Fruit fly (Drosophila melanogaster) whole organism, embryonic: ENCODE results near the gene CG10311.

Experiments
- CG10321 ChIP-seq: fragments of 200-800 bp; sonication (Bioruptor generic); IDR thresholded peaks from 2 replicates; pipeline ENCODE4 v1.3.6; 2022; ENCODE audit warnings: missing biosample characterization, missing genetic modification characterization
- CG13296 ChIP-seq: fragments of 200-800 bp; sonication (Bioruptor generic); optimal IDR thresholded peaks from 3 replicates; lab custom pipeline; 2018; ENCODE audit warnings: missing biosample characterization, mild to moderate bottlenecking, missing genetic modification characterization
- CG13894 ChIP-seq: fragments of 200-800 bp; sonication (Bioruptor generic); optimal IDR thresholded peaks from 3 replicates; lab custom pipeline; 2018; ENCODE audit warnings: missing biosample characterization, mild to moderate bottlenecking, missing genetic modification characterization, moderate library complexity
- CG14667 ChIP-seq: fragments of 200-800 bp; sonication (Bioruptor generic); IDR thresholded peaks from 2 replicates; pipeline ENCODE4 v1.3.6; 2022; ENCODE audit warnings: missing biosample characterization, missing genetic modification characterization
- CG16815 ChIP-seq: fragments of 200-800 bp; sonication (Bioruptor generic); optimal IDR thresholded peaks from 3 replicates; lab custom pipeline; 2017; ENCODE audit warnings: missing biosample characterization, mild to moderate bottlenecking, missing genetic modification characterization
- CG17361 ChIP-seq: fragments of 200-800 bp; sonication (Bioruptor generic); IDR thresholded peaks from 3 replicates; pipeline ENCODE4 v1.3.6; 2022; ENCODE audit warnings: missing biosample characterization, missing genetic modification characterization
- CG2199 ChIP-seq: fragments of 200-800 bp; sonication (Bioruptor generic); IDR thresholded peaks from 3 replicates; pipeline ENCODE4 v1.3.6; 2022; ENCODE audit warnings: missing biosample characterization, missing genetic modification characterization
- CG31224 ChIP-seq: fragments of 200-800 bp; sonication (Bioruptor generic); IDR thresholded peaks from 2 replicates; pipeline ENCODE4 v1.3.6; 2022; ENCODE audit warnings: missing biosample characterization, missing genetic modification characterization
- CG33213 ChIP-seq: fragments of 200-800 bp; sonication (Bioruptor generic); optimal IDR thresholded peaks from 3 replicates; lab custom pipeline; 2016; ENCODE audit warnings: missing biosample characterization, missing genetic modification characterization
- CG34224 ChIP-seq: fragments of 200-800 bp; sonication (Bioruptor generic); IDR thresholded peaks from 3 replicates; pipeline ENCODE4 v1.3.6; 2022; ENCODE audit warnings: missing biosample characterization, missing genetic modification characterization; ENCODE audit not compliant: partially characterized antibody
- CG3995 ChIP-seq: fragments of 200-800 bp; sonication (Bioruptor generic); optimal IDR thresholded peaks from 3 replicates; lab custom pipeline; 2016; ENCODE audit warnings: missing biosample characterization, missing genetic modification characterization
- CG4854 ChIP-seq: fragments of 200-800 bp; sonication (Bioruptor generic); optimal IDR thresholded peaks from 2 replicates; lab custom pipeline; 2016; ENCODE audit warnings: missing biosample characterization, missing genetic modification characterization, inconsistent platforms
- CG7372 ChIP-seq: fragments of 200-800 bp; sonication (Bioruptor generic); IDR thresholded peaks from 2 replicates; pipeline ENCODE4 v1.3.6; 2022; ENCODE audit warnings: missing biosample characterization, missing genetic modification characterization
- CG8359 ChIP-seq: fragments of 200-800 bp; sonication (Bioruptor generic); optimal IDR thresholded peaks from 2 replicates; lab custom pipeline; 2017; ENCODE audit warnings: missing biosample characterization, mild to moderate bottlenecking, missing genetic modification characterization, borderline replicate concordance
- Dp ChIP-seq: fragments of 200-800 bp; sonication (Bioruptor generic); optimal IDR thresholded peaks from 2 replicates; lab custom pipeline; 2018; ENCODE audit warnings: missing biosample characterization, mild to moderate bottlenecking, missing genetic modification characterization, moderate library complexity
- Drgx ChIP-seq: fragments of 200-800 bp; sonication (Bioruptor generic); IDR thresholded peaks from 2 replicates; pipeline ENCODE4 v1.3.6; 2022; ENCODE audit warnings: missing biosample characterization, missing genetic modification characterization
- Ets65A ChIP-seq: fragments of 200-800 bp; sonication (Bioruptor generic); peaks from one replicate; lab custom pipeline; 2016; ENCODE audit warnings: missing biosample characterization, missing genetic modification characterization
- Fer3 ChIP-seq: fragments of 200-800 bp; sonication (Bioruptor generic); optimal IDR thresholded peaks from 2 replicates; lab custom pipeline; 2018; ENCODE audit warnings: missing biosample characterization, mild to moderate bottlenecking, missing genetic modification characterization, moderate library complexity
- GATAe ChIP-seq: fragments of 200-800 bp; sonication (Bioruptor generic); conservative IDR thresholded peaks from 2 replicates; pipeline ENCODE4 v1.3.6; 2022; ENCODE audit warnings: missing biosample characterization, missing genetic modification characterization
- Hr51 ChIP-seq, 2 experiments: fragments of 200-800 bp; sonication (Bioruptor generic); optimal IDR thresholded peaks; 2 replicates in 1 of 2; 3 replicates in 1 of 2; lab custom pipeline; 2016 to 2018; ENCODE audit warnings: missing biosample characterization in 2 of 2, missing genetic modification characterization in 2 of 2, mild to moderate bottlenecking in 1 of 2, moderate library complexity in 1 of 2
- Hr78 ChIP-seq, 2 experiments: fragments of 200-800 bp in 1 of 2; fragments of >200 bp in 1 of 2; sonication (Bioruptor generic) in 1 of 2; optimal IDR thresholded peaks; 2 replicates each; lab custom pipeline; 2017 to 2019; ENCODE audit warnings: missing biosample characterization in 2 of 2, missing genetic modification characterization in 2 of 2, mild to moderate bottlenecking in 1 of 2, moderate library complexity in 1 of 2
- Oli ChIP-seq: fragments of 200-800 bp; sonication (Bioruptor generic); optimal IDR thresholded peaks from 2 replicates; lab custom pipeline; 2018; ENCODE audit warnings: missing biosample characterization, mild to moderate bottlenecking, missing genetic modification characterization, moderate library complexity
- Ptx1 ChIP-seq: fragments of 200-800 bp; sonication (Bioruptor generic); IDR thresholded peaks from 2 replicates; pipeline ENCODE4 v1.3.6; 2022; ENCODE audit warnings: missing biosample characterization, missing genetic modification characterization
- TFAM ChIP-seq: fragments of 200-800 bp; sonication (Bioruptor generic); optimal IDR thresholded peaks from 2 replicates; lab custom pipeline; 2017; ENCODE audit warnings: missing biosample characterization, missing genetic modification characterization, inconsistent platforms
- Tbp ChIP-seq: fragments of >200 bp; optimal IDR thresholded peaks from 2 replicates; lab custom pipeline; 2018; ENCODE audit warnings: missing biosample characterization, missing genetic modification characterization
- az2 ChIP-seq: fragments of 200-800 bp; sonication (Bioruptor generic); optimal IDR thresholded peaks from 3 replicates; lab custom pipeline; 2016; ENCODE audit warnings: missing biosample characterization, missing genetic modification characterization
- bsh ChIP-seq, 2 experiments: fragments of 200-800 bp; sonication (Bioruptor generic); optimal IDR thresholded peaks; 2 replicates each; lab custom pipeline; 2017 to 2018; ENCODE audit warnings: mild to moderate bottlenecking in 2 of 2, missing biosample characterization in 2 of 2, missing genetic modification characterization in 2 of 2, moderate library complexity in 1 of 2
- cas ChIP-seq: fragments of 200-800 bp; sonication (Bioruptor generic); IDR thresholded peaks from 2 replicates; pipeline ENCODE4 v1.3.6; 2022; ENCODE audit warnings: missing biosample characterization, missing genetic modification characterization
- caup ChIP-seq: fragments of 200-800 bp; sonication (Bioruptor generic); optimal IDR thresholded peaks from 3 replicates; lab custom pipeline; 2017; ENCODE audit warnings: missing biosample characterization, mild to moderate bottlenecking, missing genetic modification characterization, moderate library complexity; ENCODE audit not compliant: severe bottlenecking
- chif ChIP-seq, 2 experiments: fragments of 200-800 bp; sonication (Bioruptor generic); optimal IDR thresholded peaks; 3 replicates each; lab custom pipeline; 2016; ENCODE audit warnings: missing biosample characterization in 2 of 2, missing genetic modification characterization in 2 of 2
- dm ChIP-seq: fragments of 200-800 bp; sonication (Bioruptor generic); optimal IDR thresholded peaks from 3 replicates; lab custom pipeline; 2016; ENCODE audit warnings: missing biosample characterization, missing genetic modification characterization
- fd96Cb ChIP-seq: fragments of 200-800 bp; sonication (Bioruptor generic); optimal IDR thresholded peaks from 2 replicates; lab custom pipeline; 2018; ENCODE audit warnings: missing biosample characterization, mild to moderate bottlenecking, missing genetic modification characterization, moderate library complexity
- gem ChIP-seq: fragments of 200-800 bp; sonication (Bioruptor generic); optimal IDR thresholded peaks from 2 replicates; lab custom pipeline; 2019; ENCODE audit warnings: missing biosample characterization, mild to moderate bottlenecking, missing genetic modification characterization, moderate library complexity
- grn ChIP-seq: fragments of 200-800 bp; sonication (Bioruptor generic); optimal IDR thresholded peaks from 3 replicates; lab custom pipeline; 2017; ENCODE audit warnings: missing biosample characterization, missing genetic modification characterization
- ind ChIP-seq: fragments of 200-800 bp; sonication (Bioruptor generic); optimal IDR thresholded peaks from 3 replicates; lab custom pipeline; 2016; ENCODE audit warnings: missing biosample characterization, missing genetic modification characterization
- jing ChIP-seq: fragments of 200-800 bp; sonication (Bioruptor generic); optimal IDR thresholded peaks from 2 replicates; lab custom pipeline; 2018; ENCODE audit warnings: missing biosample characterization, mild to moderate bottlenecking, missing genetic modification characterization
- lilli ChIP-seq: fragments of 200-800 bp; sonication (Bioruptor generic); optimal IDR thresholded peaks from 3 replicates; lab custom pipeline; 2016; ENCODE audit warnings: missing biosample characterization, missing genetic modification characterization
- lmd ChIP-seq: fragments of 200-800 bp; sonication (Bioruptor generic); IDR thresholded peaks from 2 replicates; pipeline ENCODE4 v1.3.6; 2022; ENCODE audit warnings: missing biosample characterization, missing genetic modification characterization
- mld ChIP-seq: fragments of 200-800 bp; sonication (Bioruptor generic); IDR thresholded peaks from 3 replicates; pipeline ENCODE4 v1.3.6; 2022; ENCODE audit warnings: missing biosample characterization, missing genetic modification characterization; ENCODE audit not compliant: partially characterized antibody
- nmo ChIP-seq: fragments of 200-800 bp; sonication (Bioruptor generic); optimal IDR thresholded peaks from 2 replicates; lab custom pipeline; 2018; ENCODE audit warnings: missing biosample characterization, mild to moderate bottlenecking, missing genetic modification characterization, moderate library complexity
- pho ChIP-seq: fragments of 200-800 bp; sonication (Bioruptor generic); optimal IDR thresholded peaks from 2 replicates; lab custom pipeline; 2016; ENCODE audit warnings: missing biosample characterization, missing genetic modification characterization
- pros ChIP-seq: fragments of 200-800 bp; sonication (Bioruptor generic); optimal IDR thresholded peaks from 3 replicates; lab custom pipeline; 2019; ENCODE audit warnings: missing biosample characterization, mild to moderate bottlenecking, missing genetic modification characterization, moderate library complexity
- psq ChIP-seq: fragments of 200-800 bp; sonication (Bioruptor generic); optimal IDR thresholded peaks from 2 replicates; lab custom pipeline; 2017; ENCODE audit warnings: missing biosample characterization, missing genetic modification characterization
- pzg ChIP-seq: fragments of 200-800 bp; sonication (Bioruptor generic); optimal IDR thresholded peaks from 3 replicates; lab custom pipeline; 2018; ENCODE audit warnings: missing biosample characterization, mild to moderate bottlenecking, missing genetic modification characterization, moderate library complexity
- scrt ChIP-seq: fragments of 200-800 bp; sonication (Bioruptor generic); optimal IDR thresholded peaks from 2 replicates; lab custom pipeline; 2018; ENCODE audit warnings: missing biosample characterization, mild to moderate bottlenecking, missing genetic modification characterization, moderate library complexity
- sd ChIP-seq: fragments of 200-800 bp; sonication (Bioruptor generic); optimal IDR thresholded peaks from 3 replicates; lab custom pipeline; 2018; ENCODE audit warnings: missing biosample characterization, mild to moderate bottlenecking, missing genetic modification characterization, moderate library complexity
- ssp ChIP-seq: fragments of 200-800 bp; sonication (Bioruptor generic); IDR thresholded peaks from 2 replicates; pipeline ENCODE4 v1.3.6; 2022; ENCODE audit warnings: missing biosample characterization, missing genetic modification characterization
- usp ChIP-seq: fragments of >200 bp; optimal IDR thresholded peaks from 2 replicates; lab custom pipeline; 2017; ENCODE audit warnings: missing biosample characterization, missing genetic modification characterization
- vvl ChIP-seq: fragments of 200-800 bp; sonication (Bioruptor generic); IDR thresholded peaks from 2 replicates; pipeline ENCODE4 v1.3.6; 2022; ENCODE audit warnings: missing biosample characterization, missing genetic modification characterization
- wor ChIP-seq: fragments of 200-800 bp; sonication (Bioruptor generic); IDR thresholded peaks from 2 replicates; pipeline ENCODE4 v1.3.6; 2022; ENCODE audit warnings: missing biosample characterization, missing genetic modification characterization
- z ChIP-seq: fragments of 200-800 bp; sonication (Bioruptor generic); IDR thresholded peaks from 3 replicates; pipeline ENCODE4 v1.3.6; 2022; ENCODE audit warnings: missing biosample characterization, missing genetic modification characterization

The CG10311 gene

DNA sequence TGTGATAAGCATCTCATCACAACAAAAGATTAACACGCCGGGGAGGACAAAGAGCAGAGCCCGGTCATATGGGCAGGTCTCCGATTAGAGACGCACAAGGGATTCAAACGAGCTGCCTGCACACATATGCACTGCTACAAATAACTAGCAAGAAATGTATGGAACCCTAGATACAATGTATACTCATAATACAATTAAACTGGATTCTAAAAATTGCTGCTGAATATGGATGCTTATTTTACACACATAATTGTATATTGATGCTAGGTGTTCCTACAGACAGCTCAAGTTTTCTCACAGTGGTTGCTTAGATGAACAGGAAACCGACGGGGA, 19.8 kb downstream of the CG10311 start (continued):
- TF ChIP-seq CG14667 (GFP tag; lab: Robert Waterston, UW), result 0 out of 2 replicates have a peak, but pooled peaks have one; percentile 23
- TF ChIP-seq Ptx1 (GFP tag; lab: Robert Waterston, UW), result peak; percentile 27; the same call in 1 of the 2 replicates
- no peak for TF ChIP-seq grn (GFP tag; lab: Kevin White, UChicago)
- TF ChIP-seq pho (GFP tag; lab: Kevin White, UChicago), result no peak
- peak; percentile 77 for TF ChIP-seq gem (tag; lab: Kevin White, UChicago)
- peak; percentile 4 for TF ChIP-seq TFAM (GFP tag; lab: Kevin White, UChicago)
- peak; percentile 61 for TF ChIP-seq nmo
- peak; percentile 56 for TF ChIP-seq lilli (GFP tag; lab: Kevin White, UChicago)
- peak; percentile 60 for TF ChIP-seq lmd (GFP tag; lab: Robert Waterston, UW)
- peak; percentile 62 for TF ChIP-seq az2
- TF ChIP-seq psq (GFP tag; lab: Kevin White, UChicago), result peak; percentile 5
- peak; percentile 3 for TF ChIP-seq Ets65A (GFP tag; lab: Kevin White, UChicago)
- peak; percentile 41 for TF ChIP-seq ind (GFP tag; lab: Kevin White, UChicago)
- no peak for TF ChIP-seq CG10321
- TF ChIP-seq CG4854, result no peak
- TF ChIP-seq chif (GFP tag; optimal IDR thresholded peaks at IDR 0.05; lab: Kevin White, UChicago), result peak; percentile 65 to 80
- TF ChIP-seq sd, result no peak
- TF ChIP-seq CG7372 (GFP tag; lab: Robert Waterston, UW), result no peak
- TF ChIP-seq Dp (GFP tag; lab: Kevin White, UChicago), result no peak
- no peak for TF ChIP-seq pzg (GFP tag; lab: Kevin White, UChicago)
- no peak for TF ChIP-seq CG3995 (GFP tag; lab: Kevin White, UChicago)
- peak; percentile 20 for TF ChIP-seq Fer3
- TF ChIP-seq CG2199 (GFP tag; lab: Robert Waterston, UW), result no peak
- TF ChIP-seq CG8359 (GFP tag; lab: Kevin White, UChicago), result peak; percentile 63
- no peak for TF ChIP-seq CG31224 (GFP tag; lab: Robert Waterston, UW)
- TF ChIP-seq scrt (GFP tag; lab: Kevin White, UChicago), result no peak
- peak; percentile 51; the same call in 1 of the 2 replicates for TF ChIP-seq Drgx (GFP tag; lab: Robert Waterston, UW)
- peak in 1 of 2 experiments; percentile 56 for TF ChIP-seq Hr78 (GFP tag; optimal IDR thresholded peaks at IDR 0.05; lab: Kevin White, UChicago)
- TF ChIP-seq pros, result peak; percentile 42
- TF ChIP-seq mld (GFP tag; lab: Robert Waterston, UW), result no peak
- peak; percentile 66 for TF ChIP-seq fd96Cb (tag; lab: Kevin White, UChicago)
- TF ChIP-seq Tbp, result no peak
- TF ChIP-seq cas, result 0 out of 2 replicates have a peak, but pooled peaks have one; percentile 6
- peak; percentile 14 to 54 for TF ChIP-seq Hr51 (GFP tag; optimal IDR thresholded peaks at IDR 0.05; lab: Kevin White, UChicago)
- peak; percentile 77 for TF ChIP-seq CG16815 (GFP tag; lab: Kevin White, UChicago)
- TF ChIP-seq ssp, result peak; percentile 45; the same call in 1 of the 2 replicates
- peak; percentile 29; the same call in 1 of the 3 replicates for TF ChIP-seq CG17361
- TF ChIP-seq GATAe (GFP tag; lab: Robert Waterston, UW), result no peak
- TF ChIP-seq CG34224 (GFP tag; lab: Robert Waterston, UW), result no peak
- TF ChIP-seq caup, result no peak
- peak; percentile 10 for TF ChIP-seq dm (GFP tag; lab: Kevin White, UChicago)
- peak; percentile 56 to 74 for TF ChIP-seq bsh (GFP tag; optimal IDR thresholded peaks at IDR 0.05; lab: Kevin White, UChicago)
- TF ChIP-seq jing (GFP tag; lab: Kevin White, UChicago), result peak; percentile 24
- peak; percentile 62 for TF ChIP-seq vvl (GFP tag; lab: Robert Waterston, UW)
- peak; percentile 51 for TF ChIP-seq Oli
- no peak for TF ChIP-seq CG13894
- TF ChIP-seq wor (GFP tag; lab: Robert Waterston, UW), result 0 out of 2 replicates have a peak, but pooled peaks have one; percentile 20
- TF ChIP-seq usp (GFP tag; lab: Kevin White, UChicago), result no peak
- TF ChIP-seq CG13296 (GFP tag; lab: Kevin White, UChicago), result no peak
- no peak for TF ChIP-seq CG33213
- TF ChIP-seq z (GFP tag; lab: Robert Waterston, UW), result peak; percentile 45; the same call in 1 of the 3 replicates
